Fruit fly (Drosophila melanogaster) whole organism, larva: Measurements from ENCODE around the gene CecA1.

Experiments used
- noc ChIP-seq: fragments of 200-800 bp; sonication (Bioruptor generic); optimal IDR thresholded peaks from 3 replicates; lab custom pipeline; 2019; ENCODE audit warnings: missing biosample characterization, mild to moderate bottlenecking, missing genetic modification characterization, moderate library complexity

Gene CecA1

DNA sequence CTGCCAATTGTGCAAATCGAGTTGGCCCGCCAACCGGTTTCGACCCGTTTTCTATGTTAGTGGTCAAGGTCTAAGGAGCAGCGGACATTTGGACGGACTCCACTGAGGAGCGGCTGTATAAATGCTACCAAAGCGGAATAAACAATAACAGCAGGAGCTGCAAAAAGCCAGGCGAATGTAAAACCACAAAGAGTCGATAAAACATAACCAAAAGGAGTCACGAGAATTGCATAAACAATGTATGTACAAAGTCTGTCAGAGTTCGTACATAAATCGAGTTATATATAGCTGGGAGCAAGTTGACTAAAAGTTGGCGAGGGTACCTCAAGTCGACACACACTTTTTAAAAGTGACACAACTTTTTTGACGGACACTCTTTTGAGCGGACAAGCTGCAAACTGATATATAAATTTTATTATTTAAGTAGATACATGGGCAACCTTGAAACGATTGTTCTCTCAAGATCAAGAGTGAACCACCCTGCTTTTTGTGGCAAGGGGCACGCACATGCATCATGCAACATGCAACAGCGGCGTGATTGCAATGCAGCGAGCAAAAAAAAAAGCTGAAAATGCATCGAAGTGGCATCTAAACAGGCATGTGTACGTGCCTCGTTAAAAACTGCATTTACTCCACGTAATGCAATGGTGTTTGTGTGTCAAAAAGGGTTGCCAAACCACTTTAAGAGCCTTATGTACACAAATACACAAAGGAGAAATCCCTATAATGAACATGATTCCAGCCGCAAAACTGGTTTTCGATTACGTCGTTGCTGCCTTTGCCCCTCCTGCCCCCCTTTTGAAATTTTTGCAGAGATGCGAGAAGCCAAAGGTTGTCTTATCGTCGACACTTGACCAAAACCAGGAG, 44.8 kb downstream of the CecA1 start:
- TF ChIP-seq noc (tag; lab: Kevin White, UChicago): no peak

DNA sequence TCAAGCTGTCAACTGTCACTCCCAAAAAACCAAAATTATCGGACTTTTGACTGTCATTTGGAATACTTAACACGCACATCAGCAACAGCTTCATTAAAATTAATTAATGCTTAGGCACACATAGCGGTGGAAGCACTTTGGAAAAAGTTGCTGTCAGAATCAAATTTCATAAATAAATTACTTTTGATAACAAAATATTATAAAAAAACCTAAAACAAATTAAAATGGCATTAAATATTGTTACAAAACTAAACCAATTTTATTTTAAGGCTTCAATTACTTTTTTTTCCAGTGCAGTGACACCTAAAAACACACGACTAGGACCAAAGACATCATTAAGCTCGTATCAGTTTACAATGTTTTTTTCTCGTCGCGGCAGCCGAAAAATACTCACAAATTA, 45.6 kb downstream of the CecA1 start:
- no peak for TF ChIP-seq noc (tag; lab: Kevin White, UChicago)

DNA sequence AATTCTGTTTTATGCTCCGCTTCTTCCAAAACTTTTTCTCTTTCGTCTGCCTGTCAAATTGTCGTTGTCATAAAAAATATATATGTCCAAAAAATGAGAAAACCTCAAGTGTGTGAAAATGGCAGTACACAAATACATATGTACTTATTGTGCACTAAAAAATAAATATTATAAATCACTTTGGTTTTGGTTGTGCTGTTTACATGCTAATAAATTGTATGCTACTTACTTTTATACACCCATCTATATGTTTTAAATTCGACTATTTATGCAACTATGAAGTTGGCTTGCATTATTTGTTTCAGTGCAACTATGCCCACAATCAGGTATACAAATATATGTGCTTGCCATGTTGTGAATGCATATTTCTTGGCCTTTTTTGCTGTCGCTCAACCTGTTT, 46.9 kb downstream of the CecA1 start:
- TF ChIP-seq noc (tag; lab: Kevin White, UChicago): no peak

DNA sequence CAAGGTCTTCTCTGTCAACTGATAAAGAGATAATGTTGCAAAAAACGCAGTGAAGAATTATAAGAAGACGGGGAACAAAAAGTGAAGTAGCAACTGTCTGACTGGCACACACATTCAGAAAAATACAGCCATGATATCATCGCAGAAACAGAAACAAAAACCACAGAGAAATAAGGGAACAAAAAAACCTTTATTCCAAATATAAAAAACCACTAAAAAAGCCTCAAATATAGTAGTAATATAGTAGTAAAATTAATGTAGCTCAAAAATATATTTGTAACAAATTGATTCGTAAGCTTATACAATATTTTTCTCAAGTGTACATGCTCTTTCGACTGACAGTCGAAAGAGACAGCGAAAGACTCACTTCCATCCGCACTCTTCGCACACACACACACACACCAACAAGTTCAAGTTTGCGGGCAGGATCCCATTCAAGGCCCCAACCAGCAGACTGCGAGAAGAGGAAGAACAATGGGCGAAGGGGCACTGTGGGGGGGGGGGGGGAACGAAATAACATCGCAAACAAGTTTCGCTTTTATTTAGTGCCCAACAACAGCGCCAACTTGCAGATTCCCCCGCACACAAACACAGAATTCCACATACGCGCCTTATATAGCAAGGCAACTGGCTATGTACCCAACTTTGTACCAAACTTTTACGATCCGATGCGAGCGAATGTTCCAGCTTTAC, 47.8 kb downstream of the CecA1 start:
- no peak for TF ChIP-seq noc (tag; lab: Kevin White, UChicago)

DNA sequence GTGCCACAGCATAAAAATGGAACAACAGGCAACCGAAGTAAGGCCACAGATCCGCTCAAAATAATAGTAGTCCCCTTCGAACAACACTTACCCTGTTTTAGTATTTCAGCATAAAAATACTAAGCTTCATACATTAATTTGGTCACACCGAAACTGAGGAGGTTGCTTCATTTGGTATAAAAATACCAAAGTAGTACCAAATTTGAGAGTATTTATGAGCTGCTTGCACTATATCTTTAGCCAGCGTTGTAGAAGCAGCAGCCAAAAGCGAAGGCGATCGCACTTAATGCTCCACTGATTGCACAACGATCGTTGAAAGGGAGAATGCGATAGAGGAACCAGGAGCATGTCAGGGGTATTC, 48.3 kb downstream of the CecA1 start:
- TF ChIP-seq noc (tag; lab: Kevin White, UChicago): no peak

DNA sequence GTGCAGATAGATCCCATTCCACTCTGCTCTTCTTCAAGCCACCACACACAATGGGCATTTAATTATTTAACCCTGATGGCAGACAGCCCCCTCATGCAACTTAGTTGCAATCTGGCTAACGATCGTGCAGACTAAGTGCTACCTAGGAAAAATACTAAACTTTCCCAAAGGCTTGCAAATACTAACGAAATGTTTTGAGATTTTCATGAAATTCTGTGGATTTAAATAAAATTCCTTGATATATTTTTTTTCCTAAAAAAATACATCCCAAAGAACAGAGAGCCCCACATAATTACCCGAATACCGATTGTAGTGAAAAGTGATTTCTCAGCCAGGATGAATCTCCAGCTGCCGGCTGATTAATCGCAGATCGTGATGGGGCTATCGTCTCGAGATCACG, 48.9 kb downstream of the CecA1 start:
- TF ChIP-seq noc (tag; lab: Kevin White, UChicago): no peak
